Fruit fly (Drosophila melanogaster) whole organism, embryonic: ENCODE data around the gene PhKgamma.

Experiments used
- ATbp ChIP-seq: fragments of 200-800 bp; sonication (Bioruptor generic); optimal IDR thresholded peaks from 2 replicates; lab custom pipeline; 2017; ENCODE audit warnings: missing biosample characterization, mild to moderate bottlenecking, missing genetic modification characterization, missing genetic modification reagents
- Atf-2 ChIP-seq: fragments of 200-800 bp; sonication (Bioruptor generic); optimal IDR thresholded peaks from 2 replicates; lab custom pipeline; 2016; ENCODE audit warnings: missing biosample characterization, missing genetic modification characterization
- Bdp1 ChIP-seq: fragments of 200-800 bp; sonication (Bioruptor generic); optimal IDR thresholded peaks from 3 replicates; lab custom pipeline; 2016; ENCODE audit warnings: missing biosample characterization, missing genetic modification characterization
- CG10431 ChIP-seq: fragments of 200-800 bp; sonication (Bioruptor generic); optimal IDR thresholded peaks from 3 replicates; lab custom pipeline; 2018; ENCODE audit warnings: missing biosample characterization, mild to moderate bottlenecking, missing genetic modification characterization
- CG13296 ChIP-seq: fragments of 200-800 bp; sonication (Bioruptor generic); optimal IDR thresholded peaks from 3 replicates; lab custom pipeline; 2018; ENCODE audit warnings: missing biosample characterization, mild to moderate bottlenecking, missing genetic modification characterization
- CG14014 ChIP-seq: fragments of 200-800 bp; sonication (Bioruptor generic); IDR thresholded peaks from 2 replicates; pipeline ENCODE4 v1.3.6; 2022; ENCODE audit warnings: missing biosample characterization, missing genetic modification characterization
- CG14441 ChIP-seq: fragments of 200-800 bp; sonication (Bioruptor generic); IDR thresholded peaks from 2 replicates; pipeline ENCODE4 v1.3.6; 2022; ENCODE audit warnings: missing biosample characterization, missing genetic modification characterization
- CG17385 ChIP-seq: fragments of 200-800 bp; sonication (Bioruptor generic); optimal IDR thresholded peaks from 3 replicates; lab custom pipeline; 2018; ENCODE audit warnings: missing biosample characterization, mild to moderate bottlenecking, missing genetic modification characterization
- CG18619 ChIP-seq: fragments of 200-800 bp; sonication (Bioruptor generic); optimal IDR thresholded peaks from 3 replicates; lab custom pipeline; 2017; ENCODE audit warnings: missing biosample characterization, mild to moderate bottlenecking, missing genetic modification characterization
- CG30403 ChIP-seq: fragments of 200-800 bp; sonication (Bioruptor generic); optimal IDR thresholded peaks from 3 replicates; lab custom pipeline; 2016; ENCODE audit warnings: missing biosample characterization, missing genetic modification characterization
- CG32532 ChIP-seq: fragments of 200-800 bp; sonication (Bioruptor generic); IDR thresholded peaks from 2 replicates; pipeline ENCODE4 v1.3.6; 2022; ENCODE audit warnings: missing biosample characterization, missing genetic modification characterization
- CG32772 ChIP-seq: fragments of 200-800 bp; sonication (Bioruptor generic); IDR thresholded peaks from 2 replicates; pipeline ENCODE4 v1.3.6; 2022; ENCODE audit warnings: missing biosample characterization, missing genetic modification characterization
- CG33213 ChIP-seq: fragments of 200-800 bp; sonication (Bioruptor generic); optimal IDR thresholded peaks from 3 replicates; lab custom pipeline; 2016; ENCODE audit warnings: missing biosample characterization, missing genetic modification characterization
- CG5180 ChIP-seq: fragments of 200-800 bp; sonication (Bioruptor generic); optimal IDR thresholded peaks from 3 replicates; lab custom pipeline; 2017; ENCODE audit warnings: missing biosample characterization, missing genetic modification characterization, mild to moderate bottlenecking, moderate library complexity, missing genetic modification reagents
- CG7786 ChIP-seq: fragments of 200-800 bp; sonication (Bioruptor generic); optimal IDR thresholded peaks from 2 replicates; lab custom pipeline; 2016; ENCODE audit warnings: missing biosample characterization, missing genetic modification characterization
- CG8924 ChIP-seq: fragments of 200-800 bp; optimal IDR thresholded peaks from 3 replicates; lab custom pipeline; 2019; ENCODE audit warnings: missing biosample characterization, mild to moderate bottlenecking, missing genetic modification characterization, moderate library complexity
- CG9797 ChIP-seq: fragments of 200-800 bp; sonication (Bioruptor generic); optimal IDR thresholded peaks from 3 replicates; lab custom pipeline; 2018; ENCODE audit warnings: missing biosample characterization, mild to moderate bottlenecking, missing genetic modification characterization
- CoRest ChIP-seq: fragments of 200-800 bp; sonication (Bioruptor generic); optimal IDR thresholded peaks from 3 replicates; lab custom pipeline; 2018; ENCODE audit warnings: missing biosample characterization, mild to moderate bottlenecking, missing genetic modification characterization, moderate library complexity
- Dip3 ChIP-seq: fragments of 200-800 bp; sonication (Bioruptor generic); optimal IDR thresholded peaks from 3 replicates; lab custom pipeline; 2016; ENCODE audit warnings: missing biosample characterization, missing genetic modification characterization
- H2.0 ChIP-seq: fragments of 200-800 bp; sonication (Bioruptor generic); IDR thresholded peaks from 2 replicates; pipeline ENCODE4 v1.3.6; 2022; ENCODE audit warnings: missing biosample characterization, missing genetic modification characterization
- HLH3B ChIP-seq: fragments of 200-800 bp; sonication (Bioruptor generic); IDR thresholded peaks from 2 replicates; pipeline ENCODE4 v1.3.6; 2022; ENCODE audit warnings: missing biosample characterization, missing genetic modification characterization
- HLH54F ChIP-seq: fragments of 200-800 bp; sonication (Bioruptor generic); optimal IDR thresholded peaks from 3 replicates; lab custom pipeline; 2016; ENCODE audit warnings: missing biosample characterization, missing genetic modification characterization
- Hr78 ChIP-seq, 2 experiments: fragments of 200-800 bp in 1 of 2; fragments of >200 bp in 1 of 2; sonication (Bioruptor generic) in 1 of 2; optimal IDR thresholded peaks; 2 replicates each; lab custom pipeline; 2017 to 2019; ENCODE audit warnings: missing biosample characterization in 2 of 2, missing genetic modification characterization in 2 of 2, mild to moderate bottlenecking in 1 of 2, moderate library complexity in 1 of 2
- Lhr ChIP-seq: fragments of 200-800 bp; sonication (Bioruptor generic); optimal IDR thresholded peaks from 3 replicates; lab custom pipeline; 2017; ENCODE audit warnings: mild to moderate bottlenecking, missing biosample characterization, missing genetic modification reagents, missing genetic modification characterization
- Ptx1 ChIP-seq: fragments of 200-800 bp; sonication (Bioruptor generic); IDR thresholded peaks from 2 replicates; pipeline ENCODE4 v1.3.6; 2022; ENCODE audit warnings: missing biosample characterization, missing genetic modification characterization
- Side ChIP-seq: fragments of 200-800 bp; sonication (Bioruptor generic); optimal IDR thresholded peaks from 2 replicates; lab custom pipeline; 2016; ENCODE audit warnings: missing biosample characterization, missing genetic modification characterization
- Sry-δ ChIP-seq: fragments of 200-800 bp; sonication (Bioruptor generic); optimal IDR thresholded peaks from 2 replicates; lab custom pipeline; 2016; ENCODE audit warnings: missing biosample characterization, missing genetic modification characterization
- Ssrp ChIP-seq: fragments of 200-800 bp; sonication (Bioruptor generic); optimal IDR thresholded peaks from 2 replicates; lab custom pipeline; 2018; ENCODE audit warnings: missing biosample characterization, mild to moderate bottlenecking, missing genetic modification characterization, moderate library complexity
- ac ChIP-seq: fragments of 200-800 bp; sonication (Bioruptor generic); optimal IDR thresholded peaks from 3 replicates; lab custom pipeline; 2017; ENCODE audit warnings: missing biosample characterization, mild to moderate bottlenecking, missing genetic modification characterization
- aop ChIP-seq: fragments of 200-800 bp; sonication (Bioruptor generic); IDR thresholded peaks from 2 replicates; pipeline ENCODE4 v1.3.6; 2022; ENCODE audit warnings: missing biosample characterization, missing genetic modification characterization
- bcd ChIP-seq: fragments of 200-800 bp; sonication (Bioruptor generic); optimal IDR thresholded peaks from 2 replicates; lab custom pipeline; 2017; ENCODE audit warnings: missing biosample characterization, mild to moderate bottlenecking, missing genetic modification characterization
- bsh ChIP-seq, 2 experiments: fragments of 200-800 bp; sonication (Bioruptor generic); optimal IDR thresholded peaks; 2 replicates each; lab custom pipeline; 2017 to 2018; ENCODE audit warnings: mild to moderate bottlenecking in 2 of 2, missing biosample characterization in 2 of 2, missing genetic modification characterization in 2 of 2, moderate library complexity in 1 of 2
- dpn ChIP-seq, 2 experiments: fragments of 200-800 bp; sonication (Bioruptor generic); optimal IDR thresholded peaks; 3 replicates each; lab custom pipeline; 2016; ENCODE audit warnings: missing biosample characterization in 2 of 2, missing genetic modification characterization in 2 of 2
- grau ChIP-seq: fragments of 200-800 bp; optimal IDR thresholded peaks from 3 replicates; lab custom pipeline; 2019; ENCODE audit warnings: missing biosample characterization, mild to moderate bottlenecking, missing genetic modification characterization, moderate library complexity
- lola ChIP-seq, 3 experiments: fragments of >200 bp in 2 of 3; fragments of 200-800 bp in 1 of 3; sonication (Bioruptor generic) in 1 of 3; optimal IDR thresholded peaks; 2 replicates each; lab custom pipeline; 2017 to 2019; ENCODE audit warnings: missing biosample characterization in 3 of 3, missing genetic modification characterization in 3 of 3, mild to moderate bottlenecking in 1 of 3, moderate library complexity in 1 of 3
- p53 ChIP-seq: fragments of 200-800 bp; sonication (Bioruptor generic); optimal IDR thresholded peaks from 2 replicates; lab custom pipeline; 2016; ENCODE audit warnings: missing biosample characterization, missing genetic modification characterization
- pan ChIP-seq, 4 experiments: fragments of >200 bp in 3 of 4; fragments of 200-800 bp in 1 of 4; sonication (Bioruptor generic) in 1 of 4; optimal IDR thresholded peaks in 3 of 4; IDR thresholded peaks in 1 of 4; 2 replicates each; pipeline versions ENCODE4 v1.3.6 to Lab custom; 2017 to 2022; ENCODE audit warnings: missing biosample characterization in 2 of 4, missing genetic modification characterization in 2 of 4, mixed read lengths in 1 of 4
- phol ChIP-seq: fragments of 200-800 bp; sonication (Bioruptor generic); optimal IDR thresholded peaks from 3 replicates; lab custom pipeline; 2018; ENCODE audit warnings: missing biosample characterization, mild to moderate bottlenecking, missing genetic modification characterization, moderate library complexity
- ranshi ChIP-seq: fragments of 200-800 bp; sonication (Bioruptor generic); IDR thresholded peaks from 2 replicates; pipeline ENCODE4 v1.3.6; 2022; ENCODE audit warnings: missing biosample characterization, missing genetic modification characterization
- ro ChIP-seq: fragments of 200-800 bp; sonication (Bioruptor generic); IDR thresholded peaks from 2 replicates; pipeline ENCODE4 v1.3.6; 2022; ENCODE audit warnings: missing biosample characterization, missing genetic modification characterization
- sens ChIP-seq: fragments of 200-800 bp; sonication (Bioruptor generic); peaks from one replicate; lab custom pipeline; 2016; ENCODE audit warnings: missing biosample characterization, missing genetic modification characterization
- sim ChIP-seq: fragments of 200-800 bp; sonication (Bioruptor generic); IDR thresholded peaks from 2 replicates; pipeline ENCODE4 v1.3.6; 2022; ENCODE audit warnings: missing biosample characterization, missing genetic modification characterization
- sug ChIP-seq: fragments of 200-800 bp; optimal IDR thresholded peaks from 2 replicates; lab custom pipeline; 2019; ENCODE audit warnings: missing biosample characterization, mild to moderate bottlenecking, missing genetic modification characterization, moderate library complexity
- tin ChIP-seq: fragments of 200-800 bp; sonication (Bioruptor generic); optimal IDR thresholded peaks from 3 replicates; lab custom pipeline; 2016; ENCODE audit warnings: missing biosample characterization, missing genetic modification characterization
- tna ChIP-seq: fragments of 200-800 bp; sonication (Bioruptor generic); IDR thresholded peaks from 2 replicates; pipeline ENCODE4 v1.3.6; 2022; ENCODE audit warnings: missing biosample characterization, missing genetic modification characterization; ENCODE audit not compliant: partially characterized antibody
- wek ChIP-seq: fragments of 200-800 bp; sonication (Bioruptor generic); optimal IDR thresholded peaks from 3 replicates; lab custom pipeline; 2018; ENCODE audit warnings: missing biosample characterization, mild to moderate bottlenecking, missing genetic modification characterization, moderate library complexity
- zfh1 ChIP-seq: fragments of 200-800 bp; sonication (Bioruptor generic); IDR thresholded peaks from 3 replicates; pipeline ENCODE4 v1.3.6; 2022; ENCODE audit warnings: missing biosample characterization, missing genetic modification characterization

Gene PhKgamma

dm6 chrX:11681558-11682551 lies 13.1 kb upstream of the PhKgamma start (continued):
- TF ChIP-seq ac (no peak), ranshi (GFP tag; lab: Robert Waterston, UW) (peak; percentile 40; the same call in 1 of the 2 replicates), Atf-2 (no peak), sug (peak; percentile 75), CG7786 (GFP tag; lab: Kevin White, UChicago) (peak; percentile 69), Ssrp (tag; lab: Kevin White, UChicago) (peak; percentile 46), H2.0 (no peak), CG30403 (GFP tag; lab: Kevin White, UChicago) (peak; percentile 76), bcd (GFP tag; lab: Kevin White, UChicago) (peak; percentile 36), phol (tag; lab: Kevin White, UChicago) (peak; percentile 60), HLH54F (GFP tag; lab: Kevin White, UChicago) (peak; percentile 70), CG9797 (GFP tag; lab: Kevin White, UChicago) (peak; percentile 2), ATbp (no peak), zfh1 (GFP tag; lab: Robert Waterston, UW) (peak; percentile 42; the same call in 1 of the 3 replicates), CG32772 (GFP tag; lab: Robert Waterston, UW) (peak; percentile 65), CG5180 (GFP tag; lab: Kevin White, UChicago) (no peak), sim (GFP tag; lab: Robert Waterston, UW) (no peak), CG17385 (GFP tag; lab: Kevin White, UChicago) (peak; percentile 23), Sry-δ (GFP tag; lab: Kevin White, UChicago) (peak; percentile 75), CG14441 (GFP tag; lab: Robert Waterston, UW) (peak; percentile 53; the same call in 1 of the 2 replicates), pan (optimal IDR thresholded peaks at IDR 0.05; lab: Kevin White, UChicago) (no peak), pan (GFP tag; optimal IDR thresholded peaks at IDR 0.05 in 1 of 2, IDR thresholded peaks at IDR 0.05 in 1 of 2) (no peak), Hr78 (GFP tag; optimal IDR thresholded peaks at IDR 0.05; lab: Kevin White, UChicago) (peak in 1 of 2 experiments; percentile 99), grau (tag; lab: Kevin White, UChicago) (peak; percentile 76), CG10431 (GFP tag; lab: Kevin White, UChicago) (no peak), tna (GFP tag; lab: Robert Waterston, UW) (no peak), Side (GFP tag; lab: Kevin White, UChicago) (peak; percentile 70), ro (GFP tag; lab: Robert Waterston, UW) (no peak), lola (GFP tag; optimal IDR thresholded peaks at IDR 0.05; lab: Kevin White, UChicago) (peak in 2 of 3 experiments; percentile 21 to 52), CG32532 (peak; percentile 18; the same call in 1 of the 2 replicates), bsh (GFP tag; optimal IDR thresholded peaks at IDR 0.05; lab: Kevin White, UChicago) (peak; percentile 52 to 62), CG8924 (peak; percentile 76), CG18619 (GFP tag; lab: Kevin White, UChicago) (peak; percentile 41), aop (GFP tag; lab: Robert Waterston, UW) (no peak), Dip3 (peak; percentile 74), tin (GFP tag; lab: Kevin White, UChicago) (peak; percentile 57), Bdp1 (GFP tag; lab: Kevin White, UChicago) (no peak), CG14014 (GFP tag; lab: Robert Waterston, UW) (peak; percentile 29), dpn (GFP tag; optimal IDR thresholded peaks at IDR 0.05; lab: Kevin White, UChicago) (peak; percentile 69 to 75), HLH3B (GFP tag; lab: Robert Waterston, UW) (0 out of 2 replicates have a peak, but pooled peaks have one; percentile 11), CG13296 (GFP tag; lab: Kevin White, UChicago) (peak; percentile 63), Lhr (GFP tag; lab: Kevin White, UChicago) (peak; percentile 0), CoRest (tag; lab: Kevin White, UChicago) (peak; percentile 76), sens (GFP tag; lab: Kevin White, UChicago) (peak; percentile 94), Ptx1 (peak; percentile 60), p53 (GFP tag; lab: Kevin White, UChicago) (no peak), wek (GFP tag; lab: Kevin White, UChicago) (peak; percentile 24), CG33213 (GFP tag; lab: Kevin White, UChicago) (peak; percentile 27)
